Fruit fly (Drosophila melanogaster): ENCODE results near the gene CG14683.

CG14683 gene

dm6 chr3R:10696371-10696777, at the start of gene CG14683, which contains the start of the genes pug and CG46459 (continued):
- TF ChIP-seq tup (GFP tag; optimal IDR thresholded peaks at IDR 0.05) (no peak), Rx (GFP tag; IDR thresholded peaks at IDR 0.05) (no peak), CG11247 (GFP tag; IDR thresholded peaks at IDR 0.05) (no peak), sob (GFP tag; IDR thresholded peaks at IDR 0.05) (peak; percentile 65), mam (GFP tag; optimal IDR thresholded peaks at IDR 0.05) (peak; percentile 71), dmrt99B (tag; optimal IDR thresholded peaks at IDR 0.05) (no peak), peb (GFP tag; IDR thresholded peaks at IDR 0.05) (no peak), Mrtf (GFP tag; IDR thresholded peaks at IDR 0.05) (no peak), CG18599 (GFP tag; optimal IDR thresholded peaks at IDR 0.05) (peak; percentile 31), CG1832 (GFP tag; optimal IDR thresholded peaks at IDR 0.05) (no peak), pita (GFP tag; optimal IDR thresholded peaks at IDR 0.05) (no peak), D19A (tag; optimal IDR thresholded peaks at IDR 0.05) (peak; percentile 1), ttk (GFP tag; IDR thresholded peaks at IDR 0.05) (no peak), Side (GFP tag; optimal IDR thresholded peaks at IDR 0.05) (peak; percentile 60), CG10321 (GFP tag; IDR thresholded peaks at IDR 0.05) (no peak), CG14667 (GFP tag; IDR thresholded peaks at IDR 0.05) (no peak), CG1603 (tag; optimal IDR thresholded peaks at IDR 0.05) (peak; percentile 23), CG13624 (GFP tag; optimal IDR thresholded peaks at IDR 0.05) (peak; percentile 62), CG2202 (tag; optimal IDR thresholded peaks at IDR 0.05) (no peak), ken (GFP tag; IDR thresholded peaks at IDR 0.05) (no peak), CG34224 (GFP tag; IDR thresholded peaks at IDR 0.05; ENCODE audit: partially characterized antibody) (peak; percentile 98), CkIIα-i1 (GFP tag; IDR thresholded peaks at IDR 0.05) (no peak), CG14710 (tag; optimal IDR thresholded peaks at IDR 0.05) (peak; percentile 64), CG30431 (GFP tag; optimal IDR thresholded peaks at IDR 0.05) (no peak), CG1024 (GFP tag; IDR thresholded peaks at IDR 0.05) (no peak), Trl (optimal IDR thresholded peaks at IDR 0.05) (no peak), Trl (GFP tag; optimal IDR thresholded peaks at IDR 0.05) (peak; percentile 73), Lim3 (GFP tag; IDR thresholded peaks at IDR 0.05) (no peak), NC2β (GFP tag; optimal IDR thresholded peaks at IDR 0.05) (peak; percentile 2), CG9727 (GFP tag; optimal IDR thresholded peaks at IDR 0.05) (peak; percentile 33), Dek (tag; optimal IDR thresholded peaks at IDR 0.05) (no peak), twi (tag; optimal IDR thresholded peaks at IDR 0.05) (peak; percentile 5), hth (optimal IDR thresholded peaks at IDR 0.05) (no peak), CG1602 (GFP tag; optimal IDR thresholded peaks at IDR 0.05) (peak; percentile 29), CG10274 (GFP tag; optimal IDR thresholded peaks at IDR 0.05) (no peak), CG8089 (GFP tag; optimal IDR thresholded peaks at IDR 0.05) (no peak), B-H1 (GFP tag; IDR thresholded peaks at IDR 0.05) (no peak), ssp (GFP tag; IDR thresholded peaks at IDR 0.05) (no peak), CG18262 (tag; optimal IDR thresholded peaks at IDR 0.05) (peak; percentile 26), CG10959 (GFP tag; IDR thresholded peaks at IDR 0.05) (no peak), lmd (GFP tag; IDR thresholded peaks at IDR 0.05) (no peak), gsb-n (tag; optimal IDR thresholded peaks at IDR 0.05) (no peak), bsh (GFP tag; optimal IDR thresholded peaks at IDR 0.05) (peak in 1 of 2 experiments; percentile 9), ro (GFP tag; IDR thresholded peaks at IDR 0.05) (no peak), schlank (tag; optimal IDR thresholded peaks at IDR 0.05) (no peak), CG12155 (GFP tag; optimal IDR thresholded peaks at IDR 0.05) (peak; percentile 31), Dp (GFP tag; optimal IDR thresholded peaks at IDR 0.05) (peak; percentile 63), dysf (GFP tag; IDR thresholded peaks at IDR 0.05) (no peak), zen (tag; optimal IDR thresholded peaks at IDR 0.05) (peak; percentile 54), pan (optimal IDR thresholded peaks at IDR 0.05) (no peak), pan (GFP tag; optimal IDR thresholded peaks at IDR 0.05 in 1 of 2, IDR thresholded peaks at IDR 0.05 in 1 of 2) (no peak), da (GFP tag; optimal IDR thresholded peaks at IDR 0.05) (no peak), CHES-1-like (GFP tag; optimal IDR thresholded peaks at IDR 0.05) (peak; percentile 24), CG3995 (GFP tag; optimal IDR thresholded peaks at IDR 0.05) (peak; percentile 45)

Data from whole organism, embryonic.